Fruit fly (Drosophila melanogaster): ENCODE results near the gene CG6418.

CG6418 gene

dm6 chr3L:10861657-10862543 lies 16.9 kb downstream of the CG6418 start (continued):
- TF ChIP-seq CG9932 (GFP tag; IDR thresholded peaks at IDR 0.05) (0 out of 2 replicates have a peak, but pooled peaks have one; percentile 14), Nf-YA (GFP tag; IDR thresholded peaks at IDR 0.05) (no peak), NfI (GFP tag; optimal IDR thresholded peaks at IDR 0.05) (no peak), stc (GFP tag; IDR thresholded peaks at IDR 0.05) (no peak), E2f1 (GFP tag; IDR thresholded peaks at IDR 0.05) (peak; percentile 32; the same call in 1 of the 2 replicates), pan (optimal IDR thresholded peaks at IDR 0.05) (no peak), pan (GFP tag; optimal IDR thresholded peaks at IDR 0.05 in 1 of 2, IDR thresholded peaks at IDR 0.05 in 1 of 2) (peak in 1 of 2 experiments; percentile 27), fru (optimal IDR thresholded peaks at IDR 0.05) (no peak), CG2875 (GFP tag; optimal IDR thresholded peaks at IDR 0.05) (no peak), CG16813 (GFP tag; IDR thresholded peaks at IDR 0.05; ENCODE audit: partially characterized antibody) (no peak), lilli (GFP tag; optimal IDR thresholded peaks at IDR 0.05) (no peak), cg (GFP tag; optimal IDR thresholded peaks at IDR 0.05) (peak; percentile 29), CG12942 (GFP tag; optimal IDR thresholded peaks at IDR 0.05) (no peak), Kr (GFP tag; optimal IDR thresholded peaks at IDR 0.05) (peak; percentile 10), Rfx (GFP tag; IDR thresholded peaks at IDR 0.05) (peak; percentile 40), HmgZ (tag; optimal IDR thresholded peaks at IDR 0.05) (no peak), CG31365 (tag; optimal IDR thresholded peaks at IDR 0.05) (no peak), Hmx (GFP tag; optimal IDR thresholded peaks at IDR 0.05) (no peak), seq (GFP tag; IDR thresholded peaks at IDR 0.05) (peak; percentile 77), CG4707 (GFP tag; optimal IDR thresholded peaks at IDR 0.05) (no peak), HmgD (GFP tag; optimal IDR thresholded peaks at IDR 0.05) (no peak), kni (GFP tag; optimal IDR thresholded peaks at IDR 0.05) (peak; percentile 59), kay (GFP tag; optimal IDR thresholded peaks at IDR 0.05) (no peak), Atf3 (GFP tag; optimal IDR thresholded peaks at IDR 0.05) (no peak), CG5180 (GFP tag; optimal IDR thresholded peaks at IDR 0.05) (no peak), Chrac-16 (GFP tag; optimal IDR thresholded peaks at IDR 0.05) (no peak), CG10543 (GFP tag; optimal IDR thresholded peaks at IDR 0.05) (peak; percentile 15), lov (optimal IDR thresholded peaks at IDR 0.05) (no peak), lov (GFP tag; IDR thresholded peaks at IDR 0.05) (peak; percentile 75; the same call in 1 of the 3 replicates), ci (GFP tag; IDR thresholded peaks at IDR 0.05) (peak; percentile 48; the same call in 1 of the 3 replicates), Adf1 (GFP tag; IDR thresholded peaks at IDR 0.05) (no peak), salm (tag; optimal IDR thresholded peaks at IDR 0.05) (no peak), Scr (GFP tag; IDR thresholded peaks at IDR 0.05; ENCODE audit: partially characterized antibody) (no peak), Taf1 (GFP tag; IDR thresholded peaks at IDR 0.05) (no peak; the same call in 1 of the 2 replicates), CG1529 (GFP tag; optimal IDR thresholded peaks at IDR 0.05) (no peak), chm (GFP tag; IDR thresholded peaks at IDR 0.05) (peak; percentile 40; the same call in 1 of the 2 replicates), CG17186 (GFP tag; optimal IDR thresholded peaks at IDR 0.05) (no peak), bsh (GFP tag; optimal IDR thresholded peaks at IDR 0.05) (no peak), CG4328 (GFP tag; optimal IDR thresholded peaks at IDR 0.05) (no peak), CoRest (tag; optimal IDR thresholded peaks at IDR 0.05) (no peak), gcm2 (GFP tag; optimal IDR thresholded peaks at IDR 0.05) (no peak), CG13775 (GFP tag; optimal IDR thresholded peaks at IDR 0.05) (no peak), nmo (GFP tag; optimal IDR thresholded peaks at IDR 0.05) (no peak), CG17802 (tag; optimal IDR thresholded peaks at IDR 0.05) (no peak), Bdp1 (GFP tag; optimal IDR thresholded peaks at IDR 0.05) (no peak), CG3995 (GFP tag; optimal IDR thresholded peaks at IDR 0.05) (no peak), onecut (GFP tag; IDR thresholded peaks at IDR 0.05) (no peak), sna (GFP tag; IDR thresholded peaks at IDR 0.05; ENCODE audit: partially characterized antibody) (no peak), ssp (GFP tag; IDR thresholded peaks at IDR 0.05) (no peak), CG14667 (GFP tag; IDR thresholded peaks at IDR 0.05) (no peak)
